Fruit fly (Drosophila melanogaster) whole organism, wandering third instar larva: ENCODE data around the gene CG8565.

Experiments
- Abd-B ChIP-seq: fragments of >200 bp; optimal IDR thresholded peaks from 2 replicates; lab custom pipeline; 2017; ENCODE audit warnings: missing biosample characterization, missing genetic modification characterization
- CG32264 ChIP-seq: fragments of 200-800 bp; sonication (Bioruptor generic); optimal IDR thresholded peaks from 2 replicates; lab custom pipeline; 2016; ENCODE audit warnings: missing biosample characterization, missing genetic modification characterization
- CG9705 ChIP-seq: fragments of 200-800 bp; sonication (Bioruptor generic); optimal IDR thresholded peaks from 2 replicates; lab custom pipeline; 2018; ENCODE audit warnings: missing biosample characterization, mild to moderate bottlenecking, missing genetic modification characterization
- CrebA ChIP-seq: fragments of 200-800 bp; sonication (Bioruptor generic); optimal IDR thresholded peaks from 2 replicates; lab custom pipeline; 2016; ENCODE audit warnings: missing biosample characterization, mild to moderate bottlenecking, missing genetic modification characterization, borderline replicate concordance
- Dfd ChIP-seq: fragments of >200 bp; optimal IDR thresholded peaks from 2 replicates; lab custom pipeline; 2017; ENCODE audit warnings: missing biosample characterization, missing genetic modification characterization
- Dif ChIP-seq: fragments of 200-275, 200-300 bp; sonication (Bioruptor generic); optimal IDR thresholded peaks from 2 replicates; lab custom pipeline; 2018; ENCODE audit warnings: missing biosample characterization, missing genetic modification characterization; ENCODE audit not compliant: partially characterized antibody
- GATAd ChIP-seq: sonication (Bioruptor generic); optimal IDR thresholded peaks from 2 replicates; lab custom pipeline; 2016; ENCODE audit warnings: missing biosample characterization, missing genetic modification characterization
- HLH106 ChIP-seq: fragments of 200-800 bp; optimal IDR thresholded peaks from 3 replicates; lab custom pipeline; 2019; ENCODE audit warnings: missing biosample characterization, mild to moderate bottlenecking, missing genetic modification characterization, moderate library complexity
- Hnf4 ChIP-seq: fragments of 200-800 bp; sonication (Bioruptor generic); optimal IDR thresholded peaks from 2 replicates; lab custom pipeline; 2016; ENCODE audit warnings: missing biosample characterization, mild to moderate bottlenecking, missing genetic modification characterization
- Hr78 ChIP-seq: fragments of >200 bp; optimal IDR thresholded peaks from 2 replicates; lab custom pipeline; 2017; ENCODE audit warnings: missing biosample characterization, missing genetic modification characterization
- Hr83 ChIP-seq: fragments of 200-300 bp; sonication (Bioruptor generic); optimal IDR thresholded peaks from 2 replicates; lab custom pipeline; 2016; ENCODE audit warnings: missing biosample characterization, mild to moderate bottlenecking, missing genetic modification characterization, moderate library complexity; ENCODE audit not compliant: poor library complexity, severe bottlenecking
- Jra ChIP-seq: sonication (Bioruptor generic); optimal IDR thresholded peaks from 2 replicates; lab custom pipeline; 2016; ENCODE audit warnings: missing biosample characterization, missing genetic modification characterization
- Mio ChIP-seq: sonication (Bioruptor generic); optimal IDR thresholded peaks from 2 replicates; lab custom pipeline; 2016; ENCODE audit warnings: missing biosample characterization, missing genetic modification characterization
- Myc ChIP-seq: fragments of >200 bp; optimal IDR thresholded peaks from 2 replicates; lab custom pipeline; 2017
- N ChIP-seq: fragments of >200 bp; optimal IDR thresholded peaks from 2 replicates; lab custom pipeline; 2018; ENCODE audit warnings: missing biosample characterization, missing external identifiers, missing genetic modification characterization
- OdsH ChIP-seq: fragments of 200-800 bp; sonication (Bioruptor generic); optimal IDR thresholded peaks from 2 replicates; lab custom pipeline; 2016; ENCODE audit warnings: missing biosample characterization, mild to moderate bottlenecking, missing genetic modification characterization
- Rel ChIP-seq, 2 experiments: fragments of 200-800 bp; sonication (Bioruptor generic) in 1 of 2; optimal IDR thresholded peaks; 2 replicates in 1 of 2; 3 replicates in 1 of 2; lab custom pipeline; 2016 to 2019; ENCODE audit warnings: mild to moderate bottlenecking in 2 of 2, missing biosample characterization in 2 of 2, missing genetic modification characterization in 2 of 2, moderate library complexity in 1 of 2
- Sp1 ChIP-seq: fragments of 200-800 bp; sonication (Bioruptor generic); optimal IDR thresholded peaks from 3 replicates; lab custom pipeline; 2019; ENCODE audit warnings: missing biosample characterization, mild to moderate bottlenecking, missing genetic modification characterization, moderate library complexity
- Vsx2 ChIP-seq: fragments of 200-300, 225-300 bp; sonication (Bioruptor generic); optimal IDR thresholded peaks from 2 replicates; lab custom pipeline; 2018; ENCODE audit warnings: missing biosample characterization, missing genetic modification characterization; ENCODE audit not compliant: partially characterized antibody
- br ChIP-seq: fragments of 200-800 bp; sonication (Bioruptor generic); optimal IDR thresholded peaks from 2 replicates; lab custom pipeline; 2016; ENCODE audit warnings: missing biosample characterization, missing genetic modification characterization
- brk ChIP-seq: fragments of 200-800 bp; sonication (Bioruptor generic); optimal IDR thresholded peaks from 2 replicates; lab custom pipeline; 2016; ENCODE audit warnings: missing biosample characterization, mild to moderate bottlenecking, missing genetic modification characterization
- dl ChIP-seq, 2 experiments: fragments of 175-275, 200-275 bp in 1 of 2; fragments of 200-275 bp in 1 of 2; sonication (Bioruptor generic); optimal IDR thresholded peaks; lab custom pipeline; 2018; ENCODE audit warnings: mild to moderate bottlenecking in 2 of 2, missing biosample characterization in 2 of 2, missing genetic modification characterization in 2 of 2, moderate library complexity in 2 of 2; ENCODE audit not compliant: partially characterized antibody in 2 of 2, insufficient read depth in 1 of 2
- dmrt93B ChIP-seq: fragments of 200-800 bp; sonication (Bioruptor generic); optimal IDR thresholded peaks from 2 replicates; lab custom pipeline; 2018; ENCODE audit warnings: missing biosample characterization, mild to moderate bottlenecking, missing genetic modification characterization
- dsf ChIP-seq: sonication (Bioruptor generic); optimal IDR thresholded peaks from 2 replicates; lab custom pipeline; 2016; ENCODE audit warnings: missing biosample characterization, missing genetic modification characterization, borderline replicate concordance
- ey ChIP-seq: fragments of 200-800 bp; sonication (Bioruptor generic); optimal IDR thresholded peaks from 2 replicates; lab custom pipeline; 2016; ENCODE audit warnings: missing biosample characterization, missing genetic modification characterization
- foxo ChIP-seq, 2 experiments: fragments of 200-800 bp; sonication (Bioruptor generic); optimal IDR thresholded peaks; 2 replicates in 1 of 2; 3 replicates in 1 of 2; lab custom pipeline; 2016 to 2017; ENCODE audit warnings: missing biosample characterization in 2 of 2, missing genetic modification characterization in 2 of 2
- fru ChIP-seq: fragments of 200-800 bp; sonication (Bioruptor generic); optimal IDR thresholded peaks from 3 replicates; lab custom pipeline; 2016; ENCODE audit warnings: missing biosample characterization, mild to moderate bottlenecking, missing genetic modification characterization
- h ChIP-seq: fragments of 200-800 bp; sonication (Bioruptor generic); optimal IDR thresholded peaks from 3 replicates; lab custom pipeline; 2016; ENCODE audit warnings: missing biosample characterization, mild to moderate bottlenecking, missing genetic modification characterization
- jim ChIP-seq: fragments of 175-275, 200-325 bp; sonication (Bioruptor generic); optimal IDR thresholded peaks from 2 replicates; lab custom pipeline; 2016; ENCODE audit warnings: missing biosample characterization, mild to moderate bottlenecking, missing genetic modification characterization
- lola ChIP-seq: fragments of >200 bp; optimal IDR thresholded peaks from 2 replicates; lab custom pipeline; 2017; ENCODE audit warnings: missing biosample characterization, missing genetic modification characterization
- pan ChIP-seq: fragments of >200 bp; optimal IDR thresholded peaks from 2 replicates; lab custom pipeline; 2017
- psq ChIP-seq: fragments of 200-800 bp; sonication (Bioruptor generic); optimal IDR thresholded peaks from 3 replicates; lab custom pipeline; 2017; ENCODE audit warnings: missing biosample characterization, mild to moderate bottlenecking, missing genetic modification characterization, moderate library complexity
- rgr ChIP-seq: fragments of 200-800 bp; sonication (Bioruptor generic); optimal IDR thresholded peaks from 3 replicates; lab custom pipeline; 2016; ENCODE audit warnings: missing biosample characterization, mild to moderate bottlenecking, missing genetic modification characterization
- sage ChIP-seq: fragments of 200-800 bp; sonication (Bioruptor generic); optimal IDR thresholded peaks from 2 replicates; lab custom pipeline; 2016; ENCODE audit warnings: missing biosample characterization, mild to moderate bottlenecking, missing genetic modification characterization
- sv ChIP-seq: fragments of 200-800 bp; sonication (Bioruptor generic); optimal IDR thresholded peaks from 3 replicates; lab custom pipeline; 2016; ENCODE audit warnings: missing biosample characterization, missing genetic modification characterization
- tai ChIP-seq: sonication (Bioruptor generic); optimal IDR thresholded peaks from 2 replicates; lab custom pipeline; 2016; ENCODE audit warnings: missing biosample characterization, missing genetic modification characterization
- usp ChIP-seq: fragments of >200 bp; optimal IDR thresholded peaks from 2 replicates; lab custom pipeline; 2017; ENCODE audit warnings: missing biosample characterization, missing genetic modification characterization
- woc ChIP-seq: sonication (Bioruptor generic); optimal IDR thresholded peaks from 2 replicates; lab custom pipeline; 2016; ENCODE audit warnings: missing biosample characterization, mild to moderate bottlenecking, missing genetic modification characterization

The CG8565 gene

DNA sequence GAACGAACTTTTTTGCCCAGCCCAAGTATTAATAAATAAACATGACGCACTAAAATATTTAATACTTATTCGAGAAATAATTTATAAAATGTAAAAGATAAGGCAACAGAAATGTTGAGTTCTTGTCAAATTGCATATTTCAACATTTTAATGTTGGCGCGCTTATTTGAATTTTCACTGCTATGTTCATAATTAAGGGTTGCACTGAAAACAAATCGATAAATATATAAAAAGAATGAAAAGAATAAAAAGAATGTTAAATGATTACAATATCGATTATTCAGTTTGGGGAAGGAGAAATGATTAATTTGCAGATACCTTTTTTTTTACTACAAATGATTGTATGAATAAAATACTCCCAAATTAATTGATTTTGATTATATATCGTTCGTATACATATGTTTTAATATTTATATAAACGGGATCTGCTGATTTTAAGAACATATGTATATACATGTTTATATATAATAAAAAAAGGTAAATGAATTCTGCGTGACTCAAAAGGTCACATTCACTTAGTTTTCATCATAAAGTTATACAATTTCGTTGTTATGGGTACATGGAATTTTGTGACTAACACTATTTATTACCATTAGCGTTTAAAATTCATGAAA, 29.3 kb downstream of the CG8565 start:
- TF ChIP-seq CrebA (no peak), Mio (GFP tag; lab: Kevin White, UChicago) (no peak), HLH106 (tag; lab: Kevin White, UChicago) (no peak), dmrt93B (no peak), rgr (GFP tag; lab: Kevin White, UChicago) (no peak), fru (GFP tag; lab: Kevin White, UChicago) (no peak), brk (GFP tag; lab: Kevin White, UChicago) (no peak), N (GFP tag; lab: Kevin White, UChicago) (no peak), OdsH (GFP tag; lab: Kevin White, UChicago) (no peak), Rel (GFP tag; optimal IDR thresholded peaks at IDR 0.05; lab: Kevin White, UChicago) (no peak), Rel (tag; optimal IDR thresholded peaks at IDR 0.05; lab: Kevin White, UChicago) (no peak), CG9705 (GFP tag; lab: Kevin White, UChicago) (no peak), dsf (GFP tag; lab: Kevin White, UChicago) (no peak), GATAd (GFP tag; lab: Kevin White, UChicago) (no peak), CG32264 (GFP tag; lab: Kevin White, UChicago) (no peak), usp (GFP tag; lab: Kevin White, UChicago) (no peak)

- no peak for TF ChIP-seq Myc (lab: Kevin White, UChicago)
- TF ChIP-seq rgr (GFP tag; lab: Kevin White, UChicago) = peak; percentile 100
- peak; percentile 98 for TF ChIP-seq tai (GFP tag; lab: Kevin White, UChicago)
- no peak for TF ChIP-seq Vsx2 (GFP tag; lab: Kevin White, UChicago)
- peak; percentile 98 to 100 for TF ChIP-seq foxo (GFP tag; optimal IDR thresholded peaks at IDR 0.05; lab: Kevin White, UChicago)
- peak; percentile 98 for TF ChIP-seq CrebA
- peak; percentile 100 for TF ChIP-seq Sp1
- peak; percentile 99 for TF ChIP-seq sage (GFP tag; lab: Kevin White, UChicago)
- peak; percentile 92 for TF ChIP-seq Mio (GFP tag; lab: Kevin White, UChicago)
- TF ChIP-seq Abd-B (GFP tag; lab: Kevin White, UChicago) = no peak
- TF ChIP-seq usp (GFP tag; lab: Kevin White, UChicago) = no peak
- peak; percentile 100 for TF ChIP-seq fru (GFP tag; lab: Kevin White, UChicago)
- no peak for TF ChIP-seq dl (GFP tag; optimal IDR thresholded peaks at IDR 0.05; lab: Kevin White, UChicago; ENCODE audit: insufficient read depth in 1 of 2, partially characterized antibody in 2 of 2)
- TF ChIP-seq Hr83 (GFP tag; lab: Kevin White, UChicago) = peak; percentile 85
- TF ChIP-seq dsf (GFP tag; lab: Kevin White, UChicago) = peak; percentile 98
- peak; percentile 99 for TF ChIP-seq CG32264 (GFP tag; lab: Kevin White, UChicago)
- TF ChIP-seq CG9705 (GFP tag; lab: Kevin White, UChicago) = peak; percentile 100
- TF ChIP-seq pan (lab: Kevin White, UChicago) = no peak
- TF ChIP-seq sv = peak; percentile 99
- TF ChIP-seq dmrt93B = peak; percentile 99
- TF ChIP-seq HLH106 (tag; lab: Kevin White, UChicago) = peak; percentile 100
- peak; percentile 99 for TF ChIP-seq psq
- no peak for TF ChIP-seq Hr78
- peak; percentile 100 for TF ChIP-seq OdsH (GFP tag; lab: Kevin White, UChicago)
- no peak for TF ChIP-seq lola
- peak; percentile 99 for TF ChIP-seq Hnf4 (GFP tag; lab: Kevin White, UChicago)
- no peak for TF ChIP-seq N (GFP tag; lab: Kevin White, UChicago)
- TF ChIP-seq jim (GFP tag; lab: Kevin White, UChicago) = no peak
- TF ChIP-seq Dfd (GFP tag; lab: Kevin White, UChicago) = peak; percentile 97
- peak; percentile 99 for TF ChIP-seq Jra (GFP tag; lab: Kevin White, UChicago)
- TF ChIP-seq GATAd (GFP tag; lab: Kevin White, UChicago) = peak; percentile 95
- peak; percentile 99 for TF ChIP-seq woc
- peak; percentile 99 for TF ChIP-seq br
- TF ChIP-seq ey (GFP tag; lab: Kevin White, UChicago) = peak; percentile 99
- TF ChIP-seq Dif (GFP tag; lab: Kevin White, UChicago) = no peak
- TF ChIP-seq h (GFP tag; lab: Kevin White, UChicago) = peak; percentile 100
- TF ChIP-seq Rel (GFP tag; optimal IDR thresholded peaks at IDR 0.05; lab: Kevin White, UChicago) = peak; percentile 99
- TF ChIP-seq Rel (tag; optimal IDR thresholded peaks at IDR 0.05; lab: Kevin White, UChicago) = peak; percentile 99
- peak; percentile 99 for TF ChIP-seq brk (GFP tag; lab: Kevin White, UChicago)
These were observed 30.2 kb downstream of the CG8565 start, which contains the start of gene Gapdh2 for dm6 chrX:15867863-15868262. Gene Gapdh2, plus strand, starts transcription at chrX:15868145.
